Worm (Caenorhabditis elegans) whole organism, early embryonic: ENCODE results near the gene cav-2.

Experiments used
- B0310.2 ChIP-seq: sonication (generic microtip); optimal IDR thresholded peaks from 2 replicates; lab custom pipeline; 2016; ENCODE audit warnings: mild to moderate bottlenecking, missing genetic modification characterization, missing compliant biosample characterization
- ama-1 ChIP-seq: fragments of 150-350 bp; optimal IDR thresholded peaks from 2 replicates; lab custom pipeline; 2014
- ceh-13 ChIP-seq: fragments of 200-800 bp; sonication (Bioruptor generic); optimal IDR thresholded peaks from 2 replicates; lab custom pipeline; 2018; ENCODE audit warnings: mild to moderate bottlenecking, missing genetic modification characterization, missing compliant biosample characterization
- ceh-36 ChIP-seq: sonication (generic microtip); optimal IDR thresholded peaks from 2 replicates; lab custom pipeline; 2016; ENCODE audit warnings: missing genetic modification characterization, inconsistent platforms, missing compliant biosample characterization
- flt-1 ChIP-seq: fragments of 200-800 bp; sonication (Bioruptor generic); IDR thresholded peaks from 2 replicates; pipeline ENCODE4 v1.3.6; 2022; ENCODE audit warnings: missing genetic modification characterization, missing compliant biosample characterization
- hnd-1 ChIP-seq: sonication (generic microtip); optimal IDR thresholded peaks from 2 replicates; lab custom pipeline; 2016; ENCODE audit warnings: missing genetic modification characterization, missing compliant biosample characterization
- pes-1 ChIP-seq: fragments of 200-800 bp; sonication (Bioruptor generic); IDR thresholded peaks from 2 replicates; pipeline ENCODE4 v1.3.6; 2022; ENCODE audit warnings: missing genetic modification reagents, missing genetic modification characterization, missing compliant biosample characterization
- sea-1 ChIP-seq: fragments of 200-800 bp; sonication (Bioruptor generic); conservative IDR thresholded peaks from 2 replicates; pipeline ENCODE4 v1.3.6; 2022; ENCODE audit warnings: missing genetic modification characterization, missing compliant biosample characterization
- tra-4 ChIP-seq: sonication (generic microtip); optimal IDR thresholded peaks from 2 replicates; lab custom pipeline; 2017; ENCODE audit warnings: missing genetic modification characterization, missing compliant biosample characterization

- TF ChIP-seq sea-1 (GFP tag; lab: Robert Waterston, UW) (no peak), ama-1 (lab: Kevin White, UChicago) (no peak), ceh-13 (GFP tag; lab: Kevin White, UChicago) (no peak), hnd-1 (tag; lab: Kevin White, UChicago) (no peak), flt-1 (no peak), pes-1 (no peak), ceh-36 (tag; lab: Kevin White, UChicago) (no peak), B0310.2 (tag; lab: Kevin White, UChicago) (no peak), tra-4 (tag; lab: Kevin White, UChicago) (no peak)
These were observed 36.2 kb downstream of the cav-2 start, which contains the start of gene F53F4.4 for ce11 chrV:13593083-13593482.
